Worm (Caenorhabditis elegans) whole organism, L1 larva: ENCODE measurements around the gene rpac-19.

Experiments
- C04F5.9 ChIP-seq: sonication (generic microtip); optimal IDR thresholded peaks from 2 replicates; lab custom pipeline; 2016; ENCODE audit warnings: missing genetic modification characterization, missing compliant biosample characterization
- F16B12.6 ChIP-seq: fragments of 150-350 bp; optimal IDR thresholded peaks from 2 replicates; lab custom pipeline; 2014; ENCODE audit warnings: missing biosample characterization, missing genetic modification characterization
- alr-1 ChIP-seq: fragments of 200-800 bp; sonication (Bioruptor generic); optimal IDR thresholded peaks from 2 replicates; lab custom pipeline; 2018; ENCODE audit warnings: borderline replicate concordance, mild to moderate bottlenecking, missing genetic modification characterization, missing compliant biosample characterization
- blmp-1 ChIP-seq: fragments of 150-350 bp; optimal IDR thresholded peaks from 2 replicates; lab custom pipeline; 2014; ENCODE audit warnings: missing biosample characterization, missing genetic modification characterization
- ceh-63 ChIP-seq: fragments of 200-800 bp; sonication (Bioruptor generic); optimal IDR thresholded peaks from 2 replicates; lab custom pipeline; 2018; ENCODE audit warnings: mild to moderate bottlenecking, missing genetic modification characterization, missing compliant biosample characterization
- ceh-8 ChIP-seq: fragments of 200-800 bp; sonication (Bioruptor generic); optimal IDR thresholded peaks from 2 replicates; lab custom pipeline; 2018; ENCODE audit warnings: mild to moderate bottlenecking, missing genetic modification characterization, moderate library complexity, missing compliant biosample characterization
- ceh-82 ChIP-seq, 3 experiments: fragments of 150-350 bp in 1 of 3; sonication (generic microtip) in 2 of 3; optimal IDR thresholded peaks; 2 replicates each; lab custom pipeline; 2014 to 2017; ENCODE audit warnings: missing biosample characterization in 3 of 3, missing genetic modification characterization in 3 of 3
- ceh-88 ChIP-seq: fragments of 200-800 bp; sonication (Bioruptor generic); IDR thresholded peaks from 2 replicates; pipeline ENCODE4 v1.3.6; 2022; ENCODE audit warnings: missing genetic modification characterization, missing compliant biosample characterization
- ceh-90 ChIP-seq: sonication (generic microtip); optimal IDR thresholded peaks from 2 replicates; lab custom pipeline; 2016; ENCODE audit warnings: missing genetic modification characterization, missing compliant biosample characterization
- ces-1 ChIP-seq: fragments of 150-350 bp; optimal IDR thresholded peaks from 2 replicates; lab custom pipeline; 2014; ENCODE audit warnings: missing biosample characterization, missing genetic modification reagents, missing genetic modification characterization
- dsc-1 ChIP-seq: sonication (generic microtip); optimal IDR thresholded peaks from 2 replicates; lab custom pipeline; 2016; ENCODE audit warnings: mild to moderate bottlenecking, missing genetic modification characterization, missing compliant biosample characterization
- efl-3 ChIP-seq: fragments of 200-800 bp; sonication (Bioruptor generic); optimal IDR thresholded peaks from 2 replicates; lab custom pipeline; 2018; ENCODE audit warnings: mild to moderate bottlenecking, missing genetic modification characterization, missing compliant biosample characterization
- egl-13 ChIP-seq: sonication (generic microtip); optimal IDR thresholded peaks from 2 replicates; lab custom pipeline; 2016; ENCODE audit warnings: missing genotype, missing genetic modification reagents, missing genetic modification characterization, missing compliant biosample characterization
- egl-27 ChIP-seq, 2 experiments: fragments of 150-350 bp in 1 of 2; sonication (generic microtip); optimal IDR thresholded peaks; 3 replicates each; lab custom pipeline; 2017 to 2018; ENCODE audit warnings: missing biosample characterization in 2 of 2, missing genetic modification characterization in 2 of 2, missing genetic modification reagents in 2 of 2
- elt-3 ChIP-seq, 6 experiments: fragments of 150-350 bp in 1 of 6; sonication (generic microtip); optimal IDR thresholded peaks; 2 replicates each; lab custom pipeline; 2017 to 2018; ENCODE audit warnings: missing biosample characterization in 6 of 6, missing genetic modification characterization in 6 of 6, inconsistent platforms in 1 of 6
- fkh-10 ChIP-seq: sonication (generic microtip); optimal IDR thresholded peaks from 2 replicates; lab custom pipeline; 2017; ENCODE audit warnings: missing biosample characterization, missing genetic modification reagents, missing genetic modification characterization
- fkh-4 ChIP-seq: sonication (generic microtip); optimal IDR thresholded peaks from 2 replicates; lab custom pipeline; 2016; ENCODE audit warnings: missing compliant biosample characterization, missing genetic modification characterization, borderline replicate concordance
- fkh-8 ChIP-seq: sonication (generic microtip); optimal IDR thresholded peaks from 2 replicates; lab custom pipeline; 2016; ENCODE audit warnings: mild to moderate bottlenecking, missing genetic modification characterization, missing compliant biosample characterization
- fos-1 ChIP-seq: fragments of 150-350 bp; optimal IDR thresholded peaks from 2 replicates; lab custom pipeline; 2014; ENCODE audit warnings: missing biosample characterization, missing genetic modification characterization
- irx-1 ChIP-seq: sonication (generic microtip); optimal IDR thresholded peaks from 2 replicates; lab custom pipeline; 2016; ENCODE audit warnings: missing genetic modification characterization, missing compliant biosample characterization
- jun-1 ChIP-seq: fragments of 150-350 bp; optimal IDR thresholded peaks from 2 replicates; lab custom pipeline; 2014; ENCODE audit warnings: missing biosample characterization, missing genetic modification reagents, missing genetic modification characterization
- lin-13 ChIP-seq: fragments of 150-350 bp; optimal IDR thresholded peaks from 2 replicates; lab custom pipeline; 2014; ENCODE audit warnings: missing biosample characterization, missing genetic modification reagents, missing genetic modification characterization
- lin-15B ChIP-seq: fragments of 150-350 bp; sonication (generic microtip); optimal IDR thresholded peaks from 3 replicates; lab custom pipeline; 2014; ENCODE audit warnings: missing biosample characterization, missing genetic modification characterization
- lin-39 ChIP-seq: fragments of 150-350 bp; optimal IDR thresholded peaks from 2 replicates; lab custom pipeline; 2014; ENCODE audit warnings: missing biosample characterization, missing genetic modification reagents, missing genetic modification characterization
- lir-3 ChIP-seq: sonication (generic microtip); optimal IDR thresholded peaks from 2 replicates; lab custom pipeline; 2016; ENCODE audit warnings: mild to moderate bottlenecking, missing genetic modification characterization, moderate library complexity, missing compliant biosample characterization; ENCODE audit not compliant: poor library complexity
- lsy-2 ChIP-seq, 2 experiments: fragments of 150-350 bp; optimal IDR thresholded peaks; 2 replicates each; lab custom pipeline; 2014; ENCODE audit warnings: missing biosample characterization in 2 of 2, missing genetic modification characterization in 2 of 2
- mab-9 ChIP-seq: fragments of 200-800 bp; sonication (Bioruptor generic); IDR thresholded peaks from 2 replicates; pipeline ENCODE4 v1.3.6; 2022; ENCODE audit warnings: missing genetic modification reagents, missing genetic modification characterization, missing compliant biosample characterization
- mdl-1 ChIP-seq, 2 experiments: fragments of 150-350 bp; optimal IDR thresholded peaks; 2 replicates each; lab custom pipeline; 2014 to 2017; ENCODE audit warnings: missing biosample characterization in 2 of 2, missing genetic modification characterization in 2 of 2, inconsistent platforms in 1 of 2
- mef-2 ChIP-seq: fragments of 150-350 bp; optimal IDR thresholded peaks from 2 replicates; lab custom pipeline; 2014; ENCODE audit warnings: missing biosample characterization, missing genetic modification characterization
- nhr-12 ChIP-seq: sonication (generic microtip); optimal IDR thresholded peaks from 2 replicates; lab custom pipeline; 2017; ENCODE audit warnings: missing biosample characterization, missing genetic modification characterization
- nhr-19 ChIP-seq: fragments of 200-800 bp; sonication (Bioruptor generic); conservative IDR thresholded peaks from 2 replicates; pipeline ENCODE4 v1.3.6; 2022; ENCODE audit warnings: missing genetic modification characterization, missing compliant biosample characterization
- nhr-20 ChIP-seq: sonication (generic microtip); optimal IDR thresholded peaks from 2 replicates; lab custom pipeline; 2016; ENCODE audit warnings: mild to moderate bottlenecking, missing genetic modification characterization, missing compliant biosample characterization
- nhr-47 ChIP-seq: sonication (generic microtip); optimal IDR thresholded peaks from 2 replicates; lab custom pipeline; 2016; ENCODE audit warnings: mild to moderate bottlenecking, missing genetic modification characterization, moderate library complexity, missing compliant biosample characterization
- nhr-77 ChIP-seq: fragments of 150-350 bp; optimal IDR thresholded peaks from 2 replicates; lab custom pipeline; 2014; ENCODE audit warnings: missing biosample characterization, missing genetic modification characterization
- nhr-84 ChIP-seq: sonication (generic microtip); optimal IDR thresholded peaks from 2 replicates; lab custom pipeline; 2017; ENCODE audit warnings: missing biosample characterization, missing genetic modification characterization
- nhr-85 ChIP-seq: sonication (generic microtip); peaks from one replicate; lab custom pipeline; 2016; ENCODE audit warnings: missing genetic modification characterization, inconsistent platforms, missing compliant biosample characterization
- pag-3 ChIP-seq: sonication (generic microtip); optimal IDR thresholded peaks from 2 replicates; lab custom pipeline; 2017; ENCODE audit warnings: missing genetic modification characterization, mild to moderate bottlenecking, missing compliant biosample characterization, antibody characterized with exemption, borderline replicate concordance; ENCODE audit not compliant: insufficient read depth
- pax-3 ChIP-seq: fragments of 200-800 bp; sonication (Bioruptor generic); optimal IDR thresholded peaks from 2 replicates; lab custom pipeline; 2018; ENCODE audit warnings: mild to moderate bottlenecking, missing genetic modification characterization, moderate library complexity, missing compliant biosample characterization
- pqm-1 ChIP-seq: sonication (generic microtip); optimal IDR thresholded peaks from 3 replicates; lab custom pipeline; 2017; ENCODE audit warnings: missing biosample characterization, missing genetic modification characterization
- rnt-1 ChIP-seq: sonication (generic microtip); optimal IDR thresholded peaks from 2 replicates; lab custom pipeline; 2016; ENCODE audit warnings: mild to moderate bottlenecking, missing genetic modification characterization, moderate library complexity, missing compliant biosample characterization
- skn-1 ChIP-seq: fragments of 150-350 bp; optimal IDR thresholded peaks from 2 replicates; lab custom pipeline; 2014; ENCODE audit warnings: missing biosample characterization, missing genetic modification characterization
- snu-23 ChIP-seq: sonication (generic microtip); optimal IDR thresholded peaks from 2 replicates; lab custom pipeline; 2016; ENCODE audit warnings: missing genetic modification characterization, missing compliant biosample characterization
- sup-37 ChIP-seq: fragments of 200-800 bp; sonication (Bioruptor generic); optimal IDR thresholded peaks from 2 replicates; lab custom pipeline; 2018; ENCODE audit warnings: mild to moderate bottlenecking, missing genetic modification characterization, missing compliant biosample characterization
- swsn-7 ChIP-seq: sonication (generic microtip); optimal IDR thresholded peaks from 2 replicates; lab custom pipeline; 2016; ENCODE audit warnings: missing genetic modification characterization, missing compliant biosample characterization
- tlp-1 ChIP-seq: fragments of 150-350 bp; optimal IDR thresholded peaks from 2 replicates; lab custom pipeline; 2014; ENCODE audit warnings: missing biosample characterization, missing genetic modification characterization
- unc-30 ChIP-seq: sonication (generic microtip); optimal IDR thresholded peaks from 2 replicates; lab custom pipeline; 2017; ENCODE audit warnings: missing biosample characterization, missing genetic modification characterization
- unc-62 ChIP-seq: fragments of 150-350 bp; optimal IDR thresholded peaks from 2 replicates; lab custom pipeline; 2014; ENCODE audit warnings: missing biosample characterization, missing genetic modification reagents, missing genetic modification characterization
- unc-86 ChIP-seq: sonication (generic microtip); optimal IDR thresholded peaks from 2 replicates; lab custom pipeline; 2016; ENCODE audit warnings: missing genetic modification characterization, missing compliant biosample characterization
- vab-15 ChIP-seq: sonication (generic microtip); optimal IDR thresholded peaks from 2 replicates; lab custom pipeline; 2017; ENCODE audit warnings: missing genotype, mild to moderate bottlenecking, missing genetic modification characterization, missing compliant biosample characterization
- zag-1 ChIP-seq: fragments of 150-350 bp; optimal IDR thresholded peaks from 2 replicates; lab custom pipeline; 2014; ENCODE audit warnings: missing biosample characterization, missing genetic modification characterization
- zip-4 ChIP-seq: fragments of 200-800 bp; sonication (Bioruptor generic); optimal IDR thresholded peaks from 2 replicates; lab custom pipeline; 2018; ENCODE audit warnings: mild to moderate bottlenecking, missing genetic modification characterization, moderate library complexity, missing compliant biosample characterization

Gene rpac-19

ce11 chrIII:9619079-9619761 lies 10.5 kb downstream of the rpac-19 start, which contains the start of gene hlh-11:
hlh-11 (plus strand) TSS chrIII:9619711.
- TF ChIP-seq C04F5.9 (tag; lab: Kevin White, UChicago) (peak; percentile 25), pqm-1 (tag; lab: Kevin White, UChicago) (peak; percentile 27), irx-1 (tag; lab: Kevin White, UChicago) (peak; percentile 72), egl-13 (tag; lab: Kevin White, UChicago) (peak; percentile 51), swsn-7 (tag; lab: Kevin White, UChicago) (peak; percentile 95), fkh-10 (peak; percentile 19), zag-1 (tag; lab: Kevin White, UChicago) (peak; percentile 87), pag-3 (tag; lab: Kevin White, UChicago) (peak; percentile 57), snu-23 (GFP tag; lab: Kevin White, UChicago) (peak; percentile 98), dsc-1 (tag; lab: Kevin White, UChicago) (peak; percentile 95), unc-86 (tag; lab: Kevin White, UChicago) (peak; percentile 81), lin-15B (peak; percentile 38), vab-15 (no peak), tlp-1 (tag; lab: Kevin White, UChicago) (no peak), alr-1 (tag; lab: Kevin White, UChicago) (no peak), ceh-8 (peak; percentile 47), mdl-1 (tag; optimal IDR thresholded peaks at IDR 0.05; lab: Kevin White, UChicago) (peak; percentile 86 to 99), ceh-63 (GFP tag; lab: Kevin White, UChicago) (no peak), pax-3 (tag; lab: Kevin White, UChicago) (peak; percentile 55), nhr-20 (peak; percentile 96), blmp-1 (tag; lab: Kevin White, UChicago) (peak; percentile 81), efl-3 (GFP tag; lab: Kevin White, UChicago) (no peak), jun-1 (tag; lab: Kevin White, UChicago) (peak; percentile 88), skn-1 (tag; lab: Kevin White, UChicago) (peak; percentile 71), lin-39 (tag; lab: Kevin White, UChicago) (peak; percentile 2), lin-13 (GFP tag; lab: Kevin White, UChicago) (peak; percentile 81), lir-3 (tag; lab: Kevin White, UChicago) (peak; percentile 90), zip-4 (peak; percentile 44), rnt-1 (peak; percentile 93), unc-30 (tag; lab: Kevin White, UChicago) (no peak), ceh-82 (tag; optimal IDR thresholded peaks at IDR 0.05; lab: Kevin White, UChicago) (peak; percentile 51 to 81 (median 70)), nhr-12 (no peak), ces-1 (GFP tag; lab: Kevin White, UChicago) (no peak), nhr-19 (GFP tag; lab: Robert Waterston, UW) (peak; percentile 88), fkh-4 (peak; percentile 72), egl-27 (tag; optimal IDR thresholded peaks at IDR 0.05; lab: Kevin White, UChicago) (peak; percentile 67 to 94), ceh-88 (GFP tag; lab: Robert Waterston, UW) (peak; percentile 77), nhr-84 (tag; lab: Kevin White, UChicago) (no peak), unc-62 (no peak), elt-3 (tag; optimal IDR thresholded peaks at IDR 0.05; lab: Kevin White, UChicago) (peak in 4 of 6 experiments; percentile 40 to 75 (median 55)), sup-37 (GFP tag; lab: Kevin White, UChicago) (peak; percentile 59), fkh-8 (tag; lab: Kevin White, UChicago) (peak; percentile 90), ceh-90 (tag; lab: Kevin White, UChicago) (peak; percentile 0), mab-9 (GFP tag; lab: Robert Waterston, UW) (peak; percentile 28), nhr-77 (peak; percentile 92), mef-2 (peak; percentile 59), fos-1 (tag; lab: Kevin White, UChicago) (peak; percentile 58), lsy-2 (tag; optimal IDR thresholded peaks at IDR 0.05; lab: Kevin White, UChicago) (peak; percentile 82 to 93), nhr-85 (tag; lab: Kevin White, UChicago) (peak; percentile 97), F16B12.6 (peak; percentile 41), nhr-47 (tag; lab: Kevin White, UChicago) (peak; percentile 93)
